Fruit fly (Drosophila melanogaster) whole organism, embryonic: Measurements from ENCODE around the gene Lrch.

Experiments used
- Bteb2 ChIP-seq: fragments of 200-800 bp; sonication (Bioruptor generic); optimal IDR thresholded peaks from 2 replicates; lab custom pipeline; 2016; ENCODE audit warnings: missing biosample characterization, missing genetic modification characterization
- CG10979 ChIP-seq: fragments of 200-800 bp; sonication (Bioruptor generic); optimal IDR thresholded peaks from 2 replicates; lab custom pipeline; 2018; ENCODE audit warnings: missing biosample characterization, mild to moderate bottlenecking, missing genetic modification characterization, moderate library complexity
- CG12071 ChIP-seq: fragments of 200-800 bp; sonication (Bioruptor generic); optimal IDR thresholded peaks from 3 replicates; lab custom pipeline; 2018; ENCODE audit warnings: missing biosample characterization, mild to moderate bottlenecking, missing genetic modification characterization
- CG12219 ChIP-seq: fragments of 200-800 bp; sonication (Bioruptor generic); optimal IDR thresholded peaks from 3 replicates; lab custom pipeline; 2018; ENCODE audit warnings: missing biosample characterization, mild to moderate bottlenecking, missing genetic modification characterization
- CG14050 ChIP-seq: fragments of 200-800 bp; sonication (Bioruptor generic); IDR thresholded peaks from 3 replicates; pipeline ENCODE4 v1.3.6; 2022; ENCODE audit warnings: missing biosample characterization, missing genetic modification characterization
- CG15269 ChIP-seq: fragments of 200-800 bp; sonication (Bioruptor generic); optimal IDR thresholded peaks from 2 replicates; lab custom pipeline; 2018; ENCODE audit warnings: missing biosample characterization, mild to moderate bottlenecking, missing genetic modification characterization, moderate library complexity
- CG1529 ChIP-seq: fragments of 200-800 bp; sonication (Bioruptor generic); optimal IDR thresholded peaks from 3 replicates; lab custom pipeline; 2018; ENCODE audit warnings: missing biosample characterization, missing genetic modification characterization
- CG15479 ChIP-seq: fragments of 200-800 bp; sonication (Bioruptor generic); optimal IDR thresholded peaks from 3 replicates; lab custom pipeline; 2019; ENCODE audit warnings: missing biosample characterization, mild to moderate bottlenecking, missing genetic modification characterization, moderate library complexity
- CG17186 ChIP-seq: fragments of 200-800 bp; sonication (Bioruptor generic); optimal IDR thresholded peaks from 3 replicates; lab custom pipeline; 2017; ENCODE audit warnings: missing biosample characterization, missing genetic modification reagents, missing genetic modification characterization
- CG2120 ChIP-seq: fragments of 200-800 bp; sonication (Bioruptor generic); optimal IDR thresholded peaks from 3 replicates; lab custom pipeline; 2016; ENCODE audit warnings: missing biosample characterization, missing genetic modification characterization
- CG2202 ChIP-seq: fragments of 200-800 bp; sonication (Bioruptor generic); optimal IDR thresholded peaks from 2 replicates; lab custom pipeline; 2018; ENCODE audit warnings: missing biosample characterization, mild to moderate bottlenecking, missing genetic modification characterization
- CG2889 ChIP-seq: fragments of 200-800 bp; sonication (Bioruptor generic); IDR thresholded peaks from 3 replicates; pipeline ENCODE4 v1.3.6; 2022; ENCODE audit warnings: missing biosample characterization, missing genetic modification characterization
- CG30020 ChIP-seq: fragments of 200-800 bp; optimal IDR thresholded peaks from 2 replicates; lab custom pipeline; 2019; ENCODE audit warnings: missing biosample characterization, mild to moderate bottlenecking, missing genetic modification characterization, moderate library complexity
- CG31441 ChIP-seq: fragments of 200-800 bp; sonication (Bioruptor generic); IDR thresholded peaks from 2 replicates; pipeline ENCODE4 v1.3.6; 2022; ENCODE audit warnings: missing biosample characterization, missing genetic modification characterization
- CG34224 ChIP-seq: fragments of 200-800 bp; sonication (Bioruptor generic); IDR thresholded peaks from 3 replicates; pipeline ENCODE4 v1.3.6; 2022; ENCODE audit warnings: missing biosample characterization, missing genetic modification characterization; ENCODE audit not compliant: partially characterized antibody
- CG5245 ChIP-seq: fragments of 200-800 bp; sonication (Bioruptor generic); optimal IDR thresholded peaks from 3 replicates; lab custom pipeline; 2016; ENCODE audit warnings: missing biosample characterization, missing genetic modification characterization
- CG6175 ChIP-seq: fragments of 200-800 bp; sonication (Bioruptor generic); IDR thresholded peaks from 3 replicates; pipeline ENCODE4 v1.3.6; 2022; ENCODE audit warnings: missing biosample characterization, missing genetic modification characterization
- CG7745 ChIP-seq: fragments of 200-800 bp; sonication (Bioruptor generic); optimal IDR thresholded peaks from 2 replicates; lab custom pipeline; 2018; ENCODE audit warnings: missing biosample characterization, mild to moderate bottlenecking, missing genetic modification characterization, moderate library complexity
- Doc3 ChIP-seq: fragments of 200-800 bp; sonication (Bioruptor generic); IDR thresholded peaks from 3 replicates; pipeline ENCODE4 v1.3.6; 2022; ENCODE audit warnings: missing biosample characterization, missing genetic modification characterization; ENCODE audit not compliant: partially characterized antibody
- Elba2 ChIP-seq: fragments of 200-800 bp; sonication (Bioruptor generic); optimal IDR thresholded peaks from 3 replicates; lab custom pipeline; 2016; ENCODE audit warnings: missing biosample characterization, missing genetic modification characterization
- Hr3 ChIP-seq: fragments of 200-800 bp; sonication (Bioruptor generic); optimal IDR thresholded peaks from 3 replicates; lab custom pipeline; 2016; ENCODE audit warnings: missing biosample characterization, missing genetic modification characterization
- NC2α ChIP-seq: fragments of 200-800 bp; sonication (Bioruptor generic); optimal IDR thresholded peaks from 2 replicates; lab custom pipeline; 2016; ENCODE audit warnings: missing biosample characterization, missing genetic modification characterization
- Optix ChIP-seq: fragments of 200-800 bp; sonication (Bioruptor generic); IDR thresholded peaks from 3 replicates; pipeline ENCODE4 v1.3.6; 2022; ENCODE audit warnings: missing biosample characterization, missing genetic modification characterization
- Sox102F ChIP-seq: fragments of 200-800 bp; sonication (Bioruptor generic); optimal IDR thresholded peaks from 2 replicates; lab custom pipeline; 2018; ENCODE audit warnings: missing biosample characterization, mild to moderate bottlenecking, missing genetic modification characterization, moderate library complexity
- Xbp1 ChIP-seq: fragments of 200-800 bp; sonication (Bioruptor generic); optimal IDR thresholded peaks from 3 replicates; lab custom pipeline; 2016; ENCODE audit warnings: missing biosample characterization, mild to moderate bottlenecking, missing genetic modification characterization
- al ChIP-seq: fragments of 200-800 bp; sonication (Bioruptor generic); IDR thresholded peaks from 2 replicates; pipeline ENCODE4 v1.3.6; 2022; ENCODE audit warnings: missing biosample characterization, missing genetic modification characterization
- ara ChIP-seq: fragments of 200-800 bp; sonication (Bioruptor generic); IDR thresholded peaks from 2 replicates; pipeline ENCODE4 v1.3.6; 2022; ENCODE audit warnings: missing biosample characterization, missing genetic modification characterization
- btn ChIP-seq: fragments of 200-800 bp; sonication (Bioruptor generic); optimal IDR thresholded peaks from 2 replicates; lab custom pipeline; 2016; ENCODE audit warnings: missing biosample characterization, missing genetic modification characterization
- chinmo ChIP-seq: fragments of 200-800 bp; sonication (Bioruptor generic); IDR thresholded peaks from 4 replicates; pipeline ENCODE4 v1.3.6; 2022; ENCODE audit warnings: missing biosample characterization, missing genetic modification characterization; ENCODE audit not compliant: partially characterized antibody
- chn ChIP-seq: fragments of 200-800 bp; sonication (Bioruptor generic); optimal IDR thresholded peaks from 2 replicates; lab custom pipeline; 2016; ENCODE audit warnings: missing biosample characterization, missing genetic modification characterization
- corto ChIP-seq: fragments of 200-800 bp; sonication (Bioruptor generic); optimal IDR thresholded peaks from 2 replicates; lab custom pipeline; 2016; ENCODE audit warnings: missing biosample characterization, mild to moderate bottlenecking, missing genetic modification characterization, moderate library complexity
- dm ChIP-seq: fragments of 200-800 bp; sonication (Bioruptor generic); optimal IDR thresholded peaks from 3 replicates; lab custom pipeline; 2016; ENCODE audit warnings: missing biosample characterization, missing genetic modification characterization
- emc ChIP-seq: fragments of 200-800 bp; sonication (Bioruptor generic); optimal IDR thresholded peaks from 2 replicates; lab custom pipeline; 2016; ENCODE audit warnings: missing biosample characterization, missing genetic modification characterization
- en ChIP-seq: fragments of 200-800 bp; sonication (Bioruptor generic); optimal IDR thresholded peaks from 2 replicates; lab custom pipeline; 2016; ENCODE audit warnings: missing biosample characterization, missing genetic modification characterization
- eve ChIP-seq, 2 experiments: fragments of >200 bp; optimal IDR thresholded peaks; 2 replicates each; lab custom pipeline; 2017; ENCODE audit warnings: missing biosample characterization in 2 of 2, missing genetic modification characterization in 2 of 2
- fd96Cb ChIP-seq: fragments of 200-800 bp; sonication (Bioruptor generic); optimal IDR thresholded peaks from 2 replicates; lab custom pipeline; 2018; ENCODE audit warnings: missing biosample characterization, mild to moderate bottlenecking, missing genetic modification characterization, moderate library complexity
- grn ChIP-seq: fragments of 200-800 bp; sonication (Bioruptor generic); optimal IDR thresholded peaks from 3 replicates; lab custom pipeline; 2017; ENCODE audit warnings: missing biosample characterization, missing genetic modification characterization
- hth ChIP-seq: fragments of >200 bp; optimal IDR thresholded peaks from 2 replicates; lab custom pipeline; 2017; ENCODE audit warnings: inconsistent platforms
- ind ChIP-seq: fragments of 200-800 bp; sonication (Bioruptor generic); optimal IDR thresholded peaks from 3 replicates; lab custom pipeline; 2016; ENCODE audit warnings: missing biosample characterization, missing genetic modification characterization
- mam ChIP-seq: fragments of 200-800 bp; sonication (Bioruptor generic); optimal IDR thresholded peaks from 3 replicates; lab custom pipeline; 2016; ENCODE audit warnings: missing biosample characterization, missing genetic modification characterization
- nmo ChIP-seq: fragments of 200-800 bp; sonication (Bioruptor generic); optimal IDR thresholded peaks from 2 replicates; lab custom pipeline; 2018; ENCODE audit warnings: missing biosample characterization, mild to moderate bottlenecking, missing genetic modification characterization, moderate library complexity
- pzg ChIP-seq: fragments of 200-800 bp; sonication (Bioruptor generic); optimal IDR thresholded peaks from 3 replicates; lab custom pipeline; 2018; ENCODE audit warnings: missing biosample characterization, mild to moderate bottlenecking, missing genetic modification characterization, moderate library complexity
- ranshi ChIP-seq: fragments of 200-800 bp; sonication (Bioruptor generic); IDR thresholded peaks from 2 replicates; pipeline ENCODE4 v1.3.6; 2022; ENCODE audit warnings: missing biosample characterization, missing genetic modification characterization
- ro ChIP-seq: fragments of 200-800 bp; sonication (Bioruptor generic); IDR thresholded peaks from 2 replicates; pipeline ENCODE4 v1.3.6; 2022; ENCODE audit warnings: missing biosample characterization, missing genetic modification characterization
- run ChIP-seq: fragments of 200-800 bp; sonication (Bioruptor generic); optimal IDR thresholded peaks from 3 replicates; lab custom pipeline; 2018; ENCODE audit warnings: missing biosample characterization, mild to moderate bottlenecking, missing genetic modification characterization
- sob ChIP-seq: fragments of 200-800 bp; sonication (Bioruptor generic); IDR thresholded peaks from 2 replicates; pipeline ENCODE4 v1.3.6; 2022; ENCODE audit warnings: missing biosample characterization, missing genetic modification characterization
- tna ChIP-seq: fragments of 200-800 bp; sonication (Bioruptor generic); IDR thresholded peaks from 2 replicates; pipeline ENCODE4 v1.3.6; 2022; ENCODE audit warnings: missing biosample characterization, missing genetic modification characterization; ENCODE audit not compliant: partially characterized antibody
- unc-4 ChIP-seq: fragments of 200-800 bp; sonication (Bioruptor generic); IDR thresholded peaks from 2 replicates; pipeline ENCODE4 v1.3.6; 2022; ENCODE audit warnings: missing biosample characterization, missing genetic modification characterization; ENCODE audit not compliant: partially characterized antibody
- zen2 ChIP-seq: fragments of 200-800 bp; sonication (Bioruptor generic); IDR thresholded peaks from 3 replicates; pipeline ENCODE4 v1.3.6; 2022; ENCODE audit warnings: missing biosample characterization, missing genetic modification characterization; ENCODE audit not compliant: partially characterized antibody

Gene Lrch

dm6 chr2L:17384331-17385220, 661 bp upstream of the Lrch start, which contains the start of gene CLIP-190 (continued):
- TF ChIP-seq ara = no peak
- TF ChIP-seq CG12071 (GFP tag; lab: Kevin White, UChicago) = no peak
- peak; percentile 68 for TF ChIP-seq corto (GFP tag; lab: Kevin White, UChicago)
- no peak for TF ChIP-seq Sox102F (GFP tag; lab: Kevin White, UChicago)
- TF ChIP-seq chinmo (GFP tag; lab: Robert Waterston, UW) = peak; percentile 83
- TF ChIP-seq chn (GFP tag; lab: Kevin White, UChicago) = peak; percentile 29
- no peak for TF ChIP-seq CG2202 (tag; lab: Kevin White, UChicago)
- TF ChIP-seq al (GFP tag; lab: Robert Waterston, UW) = no peak
- TF ChIP-seq CG6175 (GFP tag; lab: Robert Waterston, UW) = no peak
- no peak for TF ChIP-seq CG10979 (tag; lab: Kevin White, UChicago)
- TF ChIP-seq ranshi (GFP tag; lab: Robert Waterston, UW) = no peak
- 0 out of 2 replicates have a peak, but pooled peaks have one; percentile 17 for TF ChIP-seq sob (GFP tag; lab: Robert Waterston, UW)
- TF ChIP-seq Elba2 (GFP tag; lab: Kevin White, UChicago) = peak; percentile 78
- no peak for TF ChIP-seq Bteb2 (GFP tag; lab: Kevin White, UChicago)
- peak; percentile 10; the same call in 1 of the 3 replicates for TF ChIP-seq zen2
- TF ChIP-seq ind (GFP tag; lab: Kevin White, UChicago) = peak; percentile 15
- TF ChIP-seq CG17186 (GFP tag; lab: Kevin White, UChicago) = peak; percentile 2
- no peak for TF ChIP-seq ro (GFP tag; lab: Robert Waterston, UW)
- TF ChIP-seq btn (GFP tag; lab: Kevin White, UChicago) = no peak
- TF ChIP-seq tna (GFP tag; lab: Robert Waterston, UW) = peak; percentile 12
- no peak for TF ChIP-seq CG31441
- peak in 1 of 2 experiments; percentile 41 for TF ChIP-seq eve (GFP tag; optimal IDR thresholded peaks at IDR 0.05; lab: Kevin White, UChicago)
- no peak for TF ChIP-seq CG1529 (GFP tag; lab: Kevin White, UChicago)
- TF ChIP-seq CG12219 (GFP tag; lab: Kevin White, UChicago) = no peak
- TF ChIP-seq en (GFP tag; lab: Kevin White, UChicago) = no peak
- peak; percentile 28 for TF ChIP-seq mam (GFP tag; lab: Kevin White, UChicago)
- peak; percentile 30 for TF ChIP-seq Xbp1 (GFP tag; lab: Kevin White, UChicago)
- TF ChIP-seq grn (GFP tag; lab: Kevin White, UChicago) = peak; percentile 14
- TF ChIP-seq CG14050 (GFP tag; lab: Robert Waterston, UW) = no peak
- TF ChIP-seq Doc3 = peak; percentile 39; the same call in 1 of the 3 replicates
- TF ChIP-seq hth (lab: Kevin White, UChicago) = no peak
- TF ChIP-seq unc-4 (GFP tag; lab: Robert Waterston, UW) = peak; percentile 64
- no peak for TF ChIP-seq run (tag; lab: Kevin White, UChicago)
- TF ChIP-seq Optix (GFP tag; lab: Robert Waterston, UW) = no peak
- peak; percentile 68 for TF ChIP-seq pzg (GFP tag; lab: Kevin White, UChicago)
- TF ChIP-seq CG5245 (GFP tag; lab: Kevin White, UChicago) = no peak
- TF ChIP-seq CG2120 = peak; percentile 49
- TF ChIP-seq CG34224 (GFP tag; lab: Robert Waterston, UW) = peak; percentile 50; the same call in 2 of the 3 replicates
- TF ChIP-seq CG15479 (GFP tag; lab: Kevin White, UChicago) = no peak
- no peak for TF ChIP-seq emc
- TF ChIP-seq CG30020 = no peak
- TF ChIP-seq Hr3 = no peak
- TF ChIP-seq fd96Cb (tag; lab: Kevin White, UChicago) = no peak
- no peak for TF ChIP-seq CG2889 (GFP tag; lab: Robert Waterston, UW)
- no peak for TF ChIP-seq NC2α (GFP tag; lab: Kevin White, UChicago)
- no peak for TF ChIP-seq CG15269 (tag; lab: Kevin White, UChicago)
- peak; percentile 58 for TF ChIP-seq nmo (GFP tag; lab: Kevin White, UChicago)
- TF ChIP-seq CG7745 (tag; lab: Kevin White, UChicago) = no peak
- TF ChIP-seq dm (GFP tag; lab: Kevin White, UChicago) = peak; percentile 3
